Fruit fly (Drosophila melanogaster): ENCODE data around the gene eRF1.

The eRF1 gene

DNA sequence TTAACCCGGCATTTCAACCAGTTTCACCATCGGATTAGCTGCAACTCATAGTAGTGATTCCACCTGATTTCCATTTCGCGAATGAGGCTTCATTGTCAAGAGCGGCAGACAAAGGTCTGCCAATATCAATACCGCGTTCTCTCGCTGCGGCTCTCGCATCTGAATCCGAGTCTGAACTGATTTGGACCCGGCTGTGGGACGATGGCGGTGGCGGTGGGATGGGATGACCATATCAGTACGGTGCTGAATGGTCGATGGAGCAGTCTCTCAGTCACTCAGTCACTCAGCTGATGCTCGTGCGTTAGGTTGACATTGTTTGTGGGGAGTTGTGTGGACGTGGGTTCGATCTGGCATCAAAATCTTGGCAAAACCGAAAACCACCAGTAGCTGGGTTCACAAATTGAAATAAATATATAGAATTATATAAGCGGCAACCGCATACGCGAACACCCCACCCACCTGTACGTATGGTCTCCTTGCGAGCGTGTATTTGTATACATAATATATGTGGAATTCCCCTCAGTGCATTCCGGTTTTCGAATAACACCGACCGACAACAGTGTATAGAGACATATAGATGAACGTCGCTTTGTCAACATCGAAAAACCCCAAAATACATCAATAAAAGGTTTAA lies 31.1 kb upstream of the eRF1 start, which contains the start of gene Spn77Ba (continued):
- TF ChIP-seq Max (GFP tag; optimal IDR thresholded peaks at IDR 0.05) (no peak), dmrt99B (tag; optimal IDR thresholded peaks at IDR 0.05) (no peak), corto (GFP tag; optimal IDR thresholded peaks at IDR 0.05) (no peak), CG10543 (GFP tag; optimal IDR thresholded peaks at IDR 0.05) (peak; percentile 6), bsh (GFP tag; optimal IDR thresholded peaks at IDR 0.05) (no peak), PHDP (tag; optimal IDR thresholded peaks at IDR 0.05) (no peak), Rfx (GFP tag; IDR thresholded peaks at IDR 0.05) (peak; percentile 36; the same call in 1 of the 2 replicates), CG1024 (GFP tag; IDR thresholded peaks at IDR 0.05) (no peak), CG14860 (GFP tag; IDR thresholded peaks at IDR 0.05; ENCODE audit: partially characterized antibody) (no peak), CG7372 (GFP tag; IDR thresholded peaks at IDR 0.05) (no peak), Atf3 (GFP tag; optimal IDR thresholded peaks at IDR 0.05) (no peak), CG7963 (GFP tag; IDR thresholded peaks at IDR 0.05; ENCODE audit: partially characterized antibody) (no peak), vvl (GFP tag; IDR thresholded peaks at IDR 0.05) (peak; percentile 27; the same call in 1 of the 2 replicates), insv (GFP tag; optimal IDR thresholded peaks at IDR 0.05) (no peak), HLH54F (GFP tag; optimal IDR thresholded peaks at IDR 0.05) (no peak), BtbVII (GFP tag; optimal IDR thresholded peaks at IDR 0.05) (peak; percentile 24), CG3838 (GFP tag; optimal IDR thresholded peaks at IDR 0.05) (no peak), CG3847 (GFP tag; IDR thresholded peaks at IDR 0.05) (no peak), toy (GFP tag; IDR thresholded peaks at IDR 0.05) (no peak), CG13775 (GFP tag; optimal IDR thresholded peaks at IDR 0.05) (no peak), Stat92E (GFP tag; optimal IDR thresholded peaks at IDR 0.05) (no peak), CG8290 (GFP tag; optimal IDR thresholded peaks at IDR 0.05) (no peak), CG8290 (tag; optimal IDR thresholded peaks at IDR 0.05) (peak in 1 of 2 experiments; percentile 29), gsb (GFP tag; IDR thresholded peaks at IDR 0.05) (0 out of 2 replicates have a peak, but pooled peaks have one; percentile 18), Nf-YB (GFP tag; optimal IDR thresholded peaks at IDR 0.05) (no peak), Deaf1 (tag; optimal IDR thresholded peaks at IDR 0.05) (no peak), Xbp1 (GFP tag; optimal IDR thresholded peaks at IDR 0.05) (no peak), CG32767 (GFP tag; IDR thresholded peaks at IDR 0.05) (no peak), Taf1 (GFP tag; IDR thresholded peaks at IDR 0.05) (no peak), trem (tag; optimal IDR thresholded peaks at IDR 0.05) (no peak), dimm (GFP tag; IDR thresholded peaks at IDR 0.05) (no peak), CG32532 (GFP tag; IDR thresholded peaks at IDR 0.05) (no peak)

DNA sequence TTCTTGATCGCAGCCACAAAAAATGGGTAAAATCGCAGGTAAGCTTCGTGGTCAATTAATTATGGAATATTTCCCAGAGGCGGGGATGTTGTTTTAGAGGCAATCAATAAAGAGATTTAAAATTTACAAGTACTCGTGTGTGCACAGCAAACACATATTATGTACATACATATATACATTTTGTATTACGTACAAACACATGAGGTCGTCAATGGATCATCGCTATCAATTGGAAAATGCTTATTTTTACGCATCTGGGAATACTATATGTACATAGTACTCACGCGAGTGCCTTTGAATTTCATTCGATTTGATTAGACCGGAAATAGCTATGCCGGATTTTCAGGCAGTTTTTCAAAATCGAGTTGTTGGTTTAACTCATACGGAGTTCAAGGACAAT lies 30.4 kb upstream of the eRF1 start:
- TF ChIP-seq Xrp1 (GFP tag; IDR thresholded peaks at IDR 0.05) (0 out of 2 replicates have a peak, but pooled peaks have one; percentile 10), CG18011 (GFP tag; optimal IDR thresholded peaks at IDR 0.05) (no peak), CG30431 (GFP tag; optimal IDR thresholded peaks at IDR 0.05) (no peak), nom (GFP tag; optimal IDR thresholded peaks at IDR 0.05) (no peak), wdn (GFP tag; IDR thresholded peaks at IDR 0.05) (no peak), NFAT (GFP tag; IDR thresholded peaks at IDR 0.05) (no peak), Oli (tag; optimal IDR thresholded peaks at IDR 0.05) (no peak), CG8944 (GFP tag; optimal IDR thresholded peaks at IDR 0.05) (no peak), sens (GFP tag) (peak; percentile 83), hkb (optimal IDR thresholded peaks at IDR 0.05) (no peak), hkb (GFP tag; IDR thresholded peaks at IDR 0.05) (0 out of 2 replicates have a peak, but pooled peaks have one; percentile 11), Drgx (GFP tag; IDR thresholded peaks at IDR 0.05) (no peak), HLH3B (GFP tag; IDR thresholded peaks at IDR 0.05) (no peak), CG7963 (GFP tag; IDR thresholded peaks at IDR 0.05; ENCODE audit: partially characterized antibody) (no peak), CG4404 (GFP tag; IDR thresholded peaks at IDR 0.05) (no peak), CG12942 (GFP tag; optimal IDR thresholded peaks at IDR 0.05) (no peak), Doc3 (GFP tag; IDR thresholded peaks at IDR 0.05; ENCODE audit: partially characterized antibody) (no peak), CG12071 (GFP tag; optimal IDR thresholded peaks at IDR 0.05) (no peak), bsh (GFP tag; optimal IDR thresholded peaks at IDR 0.05) (peak in 1 of 2 experiments; percentile 21), CG11247 (GFP tag; IDR thresholded peaks at IDR 0.05) (no peak), fd3F (GFP tag; optimal IDR thresholded peaks at IDR 0.05) (peak; percentile 8), Med (GFP tag) (peak; percentile 0)

Measured in whole organism, embryonic.